Worm (Caenorhabditis elegans): ENCODE results near the gene W06H8.2.

The W06H8.2 gene

DNA sequence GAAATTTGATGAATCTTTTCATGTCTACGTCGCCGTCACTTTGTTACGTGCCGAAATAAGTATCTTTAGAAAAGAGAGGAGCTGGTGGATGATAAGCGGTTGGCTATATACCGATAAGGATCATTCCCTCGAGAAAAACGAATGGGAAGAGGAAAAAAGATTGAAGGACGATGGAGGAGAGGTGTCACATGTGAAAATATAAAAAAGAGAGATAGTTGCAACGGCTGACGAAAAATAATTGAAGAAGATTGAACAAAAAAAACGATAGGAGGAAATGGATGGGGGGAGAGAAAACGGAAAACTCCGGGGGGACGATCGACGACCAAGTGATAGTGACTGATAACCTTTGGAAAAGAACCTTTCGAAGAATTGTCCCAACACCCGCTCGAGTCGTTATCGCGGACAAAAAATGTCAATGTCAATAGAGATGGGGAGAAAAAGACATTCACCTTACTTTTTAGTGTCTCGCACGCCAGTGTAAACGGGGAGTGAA, 22.9 kb downstream of the W06H8.2 start:
- TF ChIP-seq madf-10 (tag; optimal IDR thresholded peaks at IDR 0.05) (peak; percentile 97), let-607 (tag; optimal IDR thresholded peaks at IDR 0.05) (peak; percentile 11 to 80), him-1 (tag; optimal IDR thresholded peaks at IDR 0.05) (no peak), die-1 (tag; optimal IDR thresholded peaks at IDR 0.05) (no peak), bed-1 (GFP tag; IDR thresholded peaks at IDR 0.05) (no peak), atf-7 (tag; optimal IDR thresholded peaks at IDR 0.05) (peak; percentile 87), pha-4 (tag; optimal IDR thresholded peaks at IDR 0.05) (no peak), Y95B8A.8 (GFP tag; IDR thresholded peaks at IDR 0.05) (no peak), zfh-2 (GFP tag; conservative IDR thresholded peaks at IDR 0.05) (peak; percentile 63), lsy-27 (tag; optimal IDR thresholded peaks at IDR 0.05; ENCODE audit: borderline replicate concordance, insufficient read depth) (peak; percentile 38), tbp1 (GFP tag; optimal IDR thresholded peaks at IDR 0.05) (peak; percentile 39), attf-5 (GFP tag; optimal IDR thresholded peaks at IDR 0.05) (peak; percentile 55), dox-1 (GFP tag; IDR thresholded peaks at IDR 0.05) (no peak; the same call in 1 of the 2 replicates), ama-1 (optimal IDR thresholded peaks at IDR 0.05) (no peak), ama-1 (GFP tag; optimal IDR thresholded peaks at IDR 0.05) (no peak), C06A6.2 (GFP tag; conservative IDR thresholded peaks at IDR 0.05) (no peak), lsl-1 (GFP tag; optimal IDR thresholded peaks at IDR 0.05) (peak; percentile 11), unc-62 (GFP tag; optimal IDR thresholded peaks at IDR 0.05) (peak; percentile 65), hmg-20 (GFP tag; IDR thresholded peaks at IDR 0.05) (no peak), snpc-4 (GFP tag; optimal IDR thresholded peaks at IDR 0.05) (no peak), snpc-4 (tag; optimal IDR thresholded peaks at IDR 0.05) (peak in 3 of 4 experiments; percentile 35 to 54 (median 53)), ztf-26 (tag; optimal IDR thresholded peaks at IDR 0.05) (peak; percentile 53), lir-1 (GFP tag; conservative IDR thresholded peaks at IDR 0.05) (0 out of 2 replicates have a peak, but pooled peaks have one; percentile 32), madf-6 (GFP tag; IDR thresholded peaks at IDR 0.05) (no peak), F22D6.2 (tag; optimal IDR thresholded peaks at IDR 0.05) (peak; percentile 78), K12H6.12 (tag; optimal IDR thresholded peaks at IDR 0.05) (no peak), nhr-80 (tag; optimal IDR thresholded peaks at IDR 0.05) (peak; percentile 98), xnd-1 (tag; optimal IDR thresholded peaks at IDR 0.05) (no peak), nhr-90 (tag; optimal IDR thresholded peaks at IDR 0.05) (peak; percentile 66), somi-1 (GFP tag; optimal IDR thresholded peaks at IDR 0.05) (peak; percentile 83), nfyb-1 (GFP tag; IDR thresholded peaks at IDR 0.05) (peak; percentile 64), mcd-1 (GFP tag; IDR thresholded peaks at IDR 0.05) (no peak), B0336.3 (GFP tag; IDR thresholded peaks at IDR 0.05) (peak; percentile 62; the same call in 1 of the 2 replicates), gei-17 (GFP tag; optimal IDR thresholded peaks at IDR 0.05) (peak; percentile 3), egrh-3 (GFP tag; IDR thresholded peaks at IDR 0.05) (no peak; the same call in 1 of the 2 replicates), lin-40 (tag; optimal IDR thresholded peaks at IDR 0.05) (peak; percentile 80), repo-1 (tag; optimal IDR thresholded peaks at IDR 0.05) (no peak), ztf-22 (GFP tag; optimal IDR thresholded peaks at IDR 0.05) (no peak), ztf-18 (tag; optimal IDR thresholded peaks at IDR 0.05) (peak; percentile 1), hmg-1.2 (GFP tag; IDR thresholded peaks at IDR 0.05) (peak; percentile 26; the same call in 1 of the 2 replicates), K11D2.4 (GFP tag; IDR thresholded peaks at IDR 0.05) (peak; percentile 53), cebp-1 (GFP tag; IDR thresholded peaks at IDR 0.05) (no peak), cebp-1 (tag; optimal IDR thresholded peaks at IDR 0.05) (peak; percentile 67), pbrm-1 (GFP tag; IDR thresholded peaks at IDR 0.05) (peak; percentile 21; the same call in 1 of the 2 replicates), chd-7 (tag; optimal IDR thresholded peaks at IDR 0.05) (peak; percentile 65)
